Fruit fly (Drosophila melanogaster) whole organism, embryonic: Measurements from ENCODE around the gene Dpm3.

Source experiments
- Atf-2 ChIP-seq: fragments of 200-800 bp; sonication (Bioruptor generic); optimal IDR thresholded peaks from 2 replicates; lab custom pipeline; 2016; ENCODE audit warnings: missing biosample characterization, missing genetic modification characterization
- CG10147 ChIP-seq: fragments of 200-800 bp; sonication (Bioruptor generic); optimal IDR thresholded peaks from 2 replicates; lab custom pipeline; 2019; ENCODE audit warnings: missing biosample characterization, mild to moderate bottlenecking, missing genetic modification characterization, moderate library complexity
- CG11093 ChIP-seq: fragments of 200-800 bp; sonication (Bioruptor generic); IDR thresholded peaks from 3 replicates; pipeline ENCODE4 v1.3.6; 2022; ENCODE audit warnings: missing biosample characterization, missing genetic modification characterization
- CG1233 ChIP-seq: fragments of 200-800 bp; sonication (Bioruptor generic); optimal IDR thresholded peaks from 4 replicates; lab custom pipeline; 2018; ENCODE audit warnings: missing biosample characterization, mild to moderate bottlenecking, missing genetic modification characterization
- CG15269 ChIP-seq: fragments of 200-800 bp; sonication (Bioruptor generic); optimal IDR thresholded peaks from 2 replicates; lab custom pipeline; 2018; ENCODE audit warnings: missing biosample characterization, mild to moderate bottlenecking, missing genetic modification characterization, moderate library complexity
- CG15696 ChIP-seq: fragments of 200-800 bp; sonication (Bioruptor generic); optimal IDR thresholded peaks from 2 replicates; lab custom pipeline; 2019; ENCODE audit warnings: missing biosample characterization, mild to moderate bottlenecking, missing genetic modification characterization, moderate library complexity
- CG17385 ChIP-seq: fragments of 200-800 bp; sonication (Bioruptor generic); optimal IDR thresholded peaks from 3 replicates; lab custom pipeline; 2018; ENCODE audit warnings: missing biosample characterization, mild to moderate bottlenecking, missing genetic modification characterization
- CG17912 ChIP-seq: fragments of 200-800 bp; sonication (Bioruptor generic); optimal IDR thresholded peaks from 2 replicates; lab custom pipeline; 2018; ENCODE audit warnings: missing biosample characterization, mild to moderate bottlenecking, missing genetic modification characterization
- CG18011 ChIP-seq: fragments of 200-800 bp; sonication (Bioruptor generic); optimal IDR thresholded peaks from 2 replicates; lab custom pipeline; 2017; ENCODE audit warnings: missing biosample characterization, missing genetic modification characterization, mild to moderate bottlenecking, moderate library complexity, missing genotype
- CG2875 ChIP-seq: fragments of 200-800 bp; sonication (Bioruptor generic); optimal IDR thresholded peaks from 2 replicates; lab custom pipeline; 2017; ENCODE audit warnings: missing biosample characterization, mild to moderate bottlenecking, missing genetic modification characterization, missing genetic modification reagents
- CG30431 ChIP-seq: fragments of 200-800 bp; sonication (Bioruptor generic); optimal IDR thresholded peaks from 2 replicates; lab custom pipeline; 2017; ENCODE audit warnings: missing biosample characterization, missing genetic modification characterization
- CG32772 ChIP-seq: fragments of 200-800 bp; sonication (Bioruptor generic); IDR thresholded peaks from 2 replicates; pipeline ENCODE4 v1.3.6; 2022; ENCODE audit warnings: missing biosample characterization, missing genetic modification characterization
- CG4360 ChIP-seq: fragments of 200-800 bp; sonication (Bioruptor generic); IDR thresholded peaks from 2 replicates; pipeline ENCODE4 v1.3.6; 2022; ENCODE audit warnings: missing biosample characterization, missing genetic modification characterization
- CG4707 ChIP-seq: fragments of 200-800 bp; sonication (Bioruptor generic); optimal IDR thresholded peaks from 2 replicates; lab custom pipeline; 2018; ENCODE audit warnings: missing biosample characterization, mild to moderate bottlenecking, missing genetic modification characterization, moderate library complexity
- CG4820 ChIP-seq: fragments of 200-800 bp; sonication (Bioruptor generic); optimal IDR thresholded peaks from 3 replicates; lab custom pipeline; 2016; ENCODE audit warnings: missing biosample characterization, missing genetic modification characterization
- CG7271 ChIP-seq: fragments of 200-800 bp; sonication (Bioruptor generic); optimal IDR thresholded peaks from 2 replicates; lab custom pipeline; 2018; ENCODE audit warnings: missing biosample characterization, mild to moderate bottlenecking, missing genetic modification characterization, moderate library complexity
- CG7357 ChIP-seq: fragments of 200-800 bp; sonication (Bioruptor generic); IDR thresholded peaks from 3 replicates; pipeline ENCODE4 v1.3.6; 2022; ENCODE audit warnings: missing biosample characterization, missing genetic modification characterization
- CG8388 ChIP-seq: fragments of 200-800 bp; sonication (Bioruptor generic); optimal IDR thresholded peaks from 2 replicates; lab custom pipeline; 2019; ENCODE audit warnings: missing biosample characterization, mild to moderate bottlenecking, missing genetic modification characterization, moderate library complexity
- CG8765 ChIP-seq: fragments of 200-800 bp; sonication (Bioruptor generic); IDR thresholded peaks from 2 replicates; pipeline ENCODE4 v1.3.6; 2022; ENCODE audit warnings: missing biosample characterization, missing genetic modification characterization
- CG9215 ChIP-seq: fragments of 200-800 bp; sonication (Bioruptor generic); IDR thresholded peaks from 2 replicates; pipeline ENCODE4 v1.3.6; 2022; ENCODE audit warnings: missing biosample characterization, missing genetic modification characterization
- CG9797 ChIP-seq: fragments of 200-800 bp; sonication (Bioruptor generic); optimal IDR thresholded peaks from 3 replicates; lab custom pipeline; 2018; ENCODE audit warnings: missing biosample characterization, mild to moderate bottlenecking, missing genetic modification characterization
- CHES-1-like ChIP-seq: fragments of 200-800 bp; sonication (Bioruptor generic); optimal IDR thresholded peaks from 2 replicates; lab custom pipeline; 2016; ENCODE audit warnings: missing biosample characterization, missing genetic modification characterization
- Dek ChIP-seq: fragments of 200-800 bp; sonication (Bioruptor generic); optimal IDR thresholded peaks from 3 replicates; lab custom pipeline; 2019; ENCODE audit warnings: missing biosample characterization, mild to moderate bottlenecking, missing genetic modification characterization, moderate library complexity
- E2f1 ChIP-seq: fragments of 200-800 bp; sonication (Bioruptor generic); IDR thresholded peaks from 2 replicates; pipeline ENCODE4 v1.3.6; 2022; ENCODE audit warnings: missing biosample characterization, missing genetic modification characterization
- Hand ChIP-seq: fragments of 200-800 bp; sonication (Bioruptor generic); optimal IDR thresholded peaks from 2 replicates; lab custom pipeline; 2017; ENCODE audit warnings: mild to moderate bottlenecking, missing biosample characterization, missing genetic modification reagents, missing genetic modification characterization
- Jarid2 ChIP-seq: fragments of 200-800 bp; sonication (Bioruptor generic); optimal IDR thresholded peaks from 3 replicates; lab custom pipeline; 2017; ENCODE audit warnings: mild to moderate bottlenecking, missing biosample characterization, missing genetic modification reagents, missing genetic modification characterization
- Meics ChIP-seq: fragments of 200-800 bp; sonication (Bioruptor generic); optimal IDR thresholded peaks from 2 replicates; lab custom pipeline; 2017; ENCODE audit warnings: missing biosample characterization, mild to moderate bottlenecking, missing genetic modification characterization
- Neu2 ChIP-seq: fragments of 200-800 bp; sonication (Bioruptor generic); optimal IDR thresholded peaks from 3 replicates; lab custom pipeline; 2016; ENCODE audit warnings: missing biosample characterization, missing genetic modification characterization, borderline replicate concordance
- Oaz ChIP-seq: fragments of 200-800 bp; sonication (Bioruptor generic); IDR thresholded peaks from 2 replicates; pipeline ENCODE4 v1.3.6; 2022; ENCODE audit warnings: missing biosample characterization, missing genetic modification characterization
- Rfx ChIP-seq: fragments of 200-800 bp; sonication (Bioruptor generic); IDR thresholded peaks from 2 replicates; pipeline ENCODE4 v1.3.6; 2022; ENCODE audit warnings: missing biosample characterization, missing genetic modification characterization
- ara ChIP-seq: fragments of 200-800 bp; sonication (Bioruptor generic); IDR thresholded peaks from 2 replicates; pipeline ENCODE4 v1.3.6; 2022; ENCODE audit warnings: missing biosample characterization, missing genetic modification characterization
- bbx ChIP-seq: fragments of 200-800 bp; sonication (Bioruptor generic); IDR thresholded peaks from 2 replicates; pipeline ENCODE4 v1.3.6; 2022; ENCODE audit warnings: missing biosample characterization, missing genetic modification characterization; ENCODE audit not compliant: partially characterized antibody
- cato ChIP-seq: fragments of 200-800 bp; sonication (Bioruptor generic); optimal IDR thresholded peaks from 2 replicates; lab custom pipeline; 2016; ENCODE audit warnings: missing biosample characterization, missing genetic modification characterization, borderline replicate concordance
- crol ChIP-seq: fragments of 200-800 bp; sonication (Bioruptor generic); IDR thresholded peaks from 2 replicates; pipeline ENCODE4 v1.3.6; 2022; ENCODE audit warnings: missing biosample characterization, missing genetic modification characterization
- dm ChIP-seq: fragments of 200-800 bp; sonication (Bioruptor generic); optimal IDR thresholded peaks from 3 replicates; lab custom pipeline; 2016; ENCODE audit warnings: missing biosample characterization, missing genetic modification characterization
- dmrt11E ChIP-seq: fragments of 200-800 bp; sonication (Bioruptor generic); optimal IDR thresholded peaks from 3 replicates; lab custom pipeline; 2018; ENCODE audit warnings: missing biosample characterization, mild to moderate bottlenecking, missing genetic modification characterization, moderate library complexity
- grn ChIP-seq: fragments of 200-800 bp; sonication (Bioruptor generic); optimal IDR thresholded peaks from 3 replicates; lab custom pipeline; 2017; ENCODE audit warnings: missing biosample characterization, missing genetic modification characterization
- her ChIP-seq: fragments of 200-800 bp; sonication (Bioruptor generic); optimal IDR thresholded peaks from 2 replicates; lab custom pipeline; 2016; ENCODE audit warnings: missing biosample characterization, missing genetic modification characterization
- lov ChIP-seq, 2 experiments: fragments of 200-800 bp in 1 of 2; fragments of >200 bp in 1 of 2; sonication (Bioruptor generic) in 1 of 2; IDR thresholded peaks in 1 of 2; optimal IDR thresholded peaks in 1 of 2; 2 replicates in 1 of 2; 3 replicates in 1 of 2; pipeline versions ENCODE4 v1.3.6 to Lab custom; 2017 to 2022; ENCODE audit warnings: missing biosample characterization in 1 of 2, missing genetic modification characterization in 1 of 2
- mam ChIP-seq: fragments of 200-800 bp; sonication (Bioruptor generic); optimal IDR thresholded peaks from 3 replicates; lab custom pipeline; 2016; ENCODE audit warnings: missing biosample characterization, missing genetic modification characterization
- pho ChIP-seq: fragments of 200-800 bp; sonication (Bioruptor generic); optimal IDR thresholded peaks from 2 replicates; lab custom pipeline; 2016; ENCODE audit warnings: missing biosample characterization, missing genetic modification characterization
- pita ChIP-seq: fragments of 200-800 bp; sonication (Bioruptor generic); optimal IDR thresholded peaks from 2 replicates; lab custom pipeline; 2017; ENCODE audit warnings: missing biosample characterization, mild to moderate bottlenecking, missing genetic modification characterization
- psq ChIP-seq: fragments of 200-800 bp; sonication (Bioruptor generic); optimal IDR thresholded peaks from 2 replicates; lab custom pipeline; 2017; ENCODE audit warnings: missing biosample characterization, missing genetic modification characterization
- sens-2 ChIP-seq: fragments of 200-800 bp; sonication (Bioruptor generic); IDR thresholded peaks from 2 replicates; pipeline ENCODE4 v1.3.6; 2022; ENCODE audit warnings: missing biosample characterization, missing genetic modification characterization
- sob ChIP-seq: fragments of 200-800 bp; sonication (Bioruptor generic); IDR thresholded peaks from 2 replicates; pipeline ENCODE4 v1.3.6; 2022; ENCODE audit warnings: missing biosample characterization, missing genetic modification characterization
- tio ChIP-seq: fragments of 200-800 bp; sonication (Bioruptor generic); optimal IDR thresholded peaks from 2 replicates; lab custom pipeline; 2017; ENCODE audit warnings: missing biosample characterization, missing genetic modification characterization, inconsistent platforms
- tna ChIP-seq: fragments of 200-800 bp; sonication (Bioruptor generic); IDR thresholded peaks from 2 replicates; pipeline ENCODE4 v1.3.6; 2022; ENCODE audit warnings: missing biosample characterization, missing genetic modification characterization; ENCODE audit not compliant: partially characterized antibody
- trem ChIP-seq: fragments of 200-800 bp; optimal IDR thresholded peaks from 3 replicates; lab custom pipeline; 2019; ENCODE audit warnings: missing biosample characterization, mild to moderate bottlenecking, missing genetic modification characterization, moderate library complexity
- ttk ChIP-seq: fragments of 200-800 bp; sonication (Bioruptor generic); IDR thresholded peaks from 2 replicates; pipeline ENCODE4 v2.1.2; 2022; ENCODE audit warnings: missing biosample characterization, missing genetic modification characterization
- usp ChIP-seq: fragments of >200 bp; optimal IDR thresholded peaks from 2 replicates; lab custom pipeline; 2017; ENCODE audit warnings: missing biosample characterization, missing genetic modification characterization
- zen ChIP-seq: fragments of 200-800 bp; sonication (Bioruptor generic); optimal IDR thresholded peaks from 3 replicates; lab custom pipeline; 2018; ENCODE audit warnings: missing biosample characterization, mild to moderate bottlenecking, missing genetic modification characterization, moderate library complexity

The Dpm3 gene

DNA sequence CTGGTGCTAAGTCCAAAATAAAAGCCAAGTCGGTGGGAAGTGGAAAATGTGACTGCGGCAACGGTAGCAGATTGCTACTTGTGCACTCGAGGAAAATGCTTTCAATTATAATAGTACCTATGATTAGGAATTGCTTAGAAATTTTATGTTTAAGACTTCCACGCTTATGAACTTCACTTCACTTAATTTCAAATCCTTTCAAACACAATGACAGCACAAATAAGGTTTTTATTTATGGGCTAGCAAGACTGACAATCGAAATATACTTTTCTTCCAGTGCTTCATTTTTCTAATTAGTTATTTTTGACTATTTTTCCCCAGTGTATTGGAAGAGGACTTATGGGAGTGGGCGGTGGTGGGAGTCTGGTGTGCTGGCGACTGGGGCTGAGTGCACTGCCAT, 45.5 kb upstream of the Dpm3 start (continued):
- TF ChIP-seq usp (GFP tag; lab: Kevin White, UChicago) (no peak), grn (GFP tag; lab: Kevin White, UChicago) (no peak), Jarid2 (no peak), pita (no peak), CG1233 (GFP tag; lab: Kevin White, UChicago) (no peak), Hand (GFP tag; lab: Kevin White, UChicago) (no peak), cato (GFP tag; lab: Kevin White, UChicago) (no peak), ara (GFP tag; lab: Robert Waterston, UW) (peak; percentile 57; the same call in 1 of the 2 replicates), CG10147 (GFP tag; lab: Kevin White, UChicago) (no peak), CG4820 (GFP tag; lab: Kevin White, UChicago) (peak; percentile 6), sens-2 (no peak), CG15696 (tag; lab: Kevin White, UChicago) (no peak), CG18011 (no peak), mam (GFP tag; lab: Kevin White, UChicago) (no peak), Neu2 (GFP tag; lab: Kevin White, UChicago) (no peak), Atf-2 (GFP tag; lab: Kevin White, UChicago) (no peak), her (GFP tag; lab: Kevin White, UChicago) (no peak), CG7271 (tag; lab: Kevin White, UChicago) (no peak), CG2875 (GFP tag; lab: Kevin White, UChicago) (no peak), trem (peak; percentile 29), CG30431 (peak; percentile 8), dm (GFP tag; lab: Kevin White, UChicago) (no peak), zen (tag; lab: Kevin White, UChicago) (no peak), Oaz (GFP tag; lab: Robert Waterston, UW) (no peak), bbx (GFP tag; lab: Robert Waterston, UW) (no peak), CG7357 (GFP tag; lab: Robert Waterston, UW) (peak; percentile 34; the same call in 1 of the 3 replicates), CG15269 (tag; lab: Kevin White, UChicago) (no peak), sob (GFP tag; lab: Robert Waterston, UW) (no peak), CG9797 (GFP tag; lab: Kevin White, UChicago) (no peak), dmrt11E (tag; lab: Kevin White, UChicago) (peak; percentile 66), CG17385 (GFP tag; lab: Kevin White, UChicago) (peak; percentile 1), lov (optimal IDR thresholded peaks at IDR 0.05; lab: Kevin White, UChicago) (no peak), lov (GFP tag; IDR thresholded peaks at IDR 0.05; lab: Robert Waterston, UW) (no peak), CHES-1-like (GFP tag; lab: Kevin White, UChicago) (no peak), E2f1 (0 out of 2 replicates have a peak, but pooled peaks have one; percentile 13), tna (GFP tag; lab: Robert Waterston, UW) (no peak), tio (GFP tag; lab: Kevin White, UChicago) (peak; percentile 13), CG4360 (GFP tag; lab: Robert Waterston, UW) (no peak), CG8388 (GFP tag; lab: Kevin White, UChicago) (peak; percentile 45), ttk (peak; percentile 38; the same call in 1 of the 2 replicates), crol (GFP tag; lab: Robert Waterston, UW) (no peak), Meics (GFP tag; lab: Kevin White, UChicago) (no peak), psq (GFP tag; lab: Kevin White, UChicago) (no peak), pho (GFP tag; lab: Kevin White, UChicago) (no peak), CG4707 (GFP tag; lab: Kevin White, UChicago) (no peak), CG8765 (GFP tag; lab: Robert Waterston, UW) (no peak), Rfx (no peak), Dek (tag; lab: Kevin White, UChicago) (no peak), CG11093 (GFP tag; lab: Robert Waterston, UW) (no peak), CG17912 (GFP tag; lab: Kevin White, UChicago) (no peak), CG9215 (GFP tag; lab: Robert Waterston, UW) (no peak), CG32772 (GFP tag; lab: Robert Waterston, UW) (no peak; the same call in 1 of the 2 replicates)
